Fruit fly (Drosophila melanogaster) whole organism, embryonic: Measurements from ENCODE around the gene CG10477.

ENCODE experiments used
- Blimp-1 ChIP-seq: fragments of 200-800 bp; sonication (Bioruptor generic); optimal IDR thresholded peaks from 3 replicates; lab custom pipeline; 2018; ENCODE audit warnings: missing biosample characterization, missing genetic modification characterization, mild to moderate bottlenecking, moderate library complexity, missing genetic modification reagents
- CG10431 ChIP-seq: fragments of 200-800 bp; sonication (Bioruptor generic); optimal IDR thresholded peaks from 3 replicates; lab custom pipeline; 2018; ENCODE audit warnings: missing biosample characterization, mild to moderate bottlenecking, missing genetic modification characterization
- CG11093 ChIP-seq: fragments of 200-800 bp; sonication (Bioruptor generic); IDR thresholded peaks from 3 replicates; pipeline ENCODE4 v1.3.6; 2022; ENCODE audit warnings: missing biosample characterization, missing genetic modification characterization
- CG1233 ChIP-seq: fragments of 200-800 bp; sonication (Bioruptor generic); optimal IDR thresholded peaks from 4 replicates; lab custom pipeline; 2018; ENCODE audit warnings: missing biosample characterization, mild to moderate bottlenecking, missing genetic modification characterization
- CG13424 ChIP-seq: fragments of 200-800 bp; sonication (Bioruptor generic); optimal IDR thresholded peaks from 2 replicates; lab custom pipeline; 2019; ENCODE audit warnings: missing biosample characterization, mild to moderate bottlenecking, missing genetic modification characterization, moderate library complexity
- CG15479 ChIP-seq: fragments of 200-800 bp; sonication (Bioruptor generic); optimal IDR thresholded peaks from 3 replicates; lab custom pipeline; 2019; ENCODE audit warnings: missing biosample characterization, mild to moderate bottlenecking, missing genetic modification characterization, moderate library complexity
- CG17186 ChIP-seq: fragments of 200-800 bp; sonication (Bioruptor generic); optimal IDR thresholded peaks from 3 replicates; lab custom pipeline; 2017; ENCODE audit warnings: missing biosample characterization, missing genetic modification reagents, missing genetic modification characterization
- CG17612 ChIP-seq: fragments of 200-800 bp; sonication (Bioruptor generic); IDR thresholded peaks from 2 replicates; pipeline ENCODE4 v1.3.6; 2022; ENCODE audit warnings: missing biosample characterization, missing genetic modification characterization
- CG18476 ChIP-seq: fragments of 200-800 bp; sonication (Bioruptor generic); optimal IDR thresholded peaks from 2 replicates; lab custom pipeline; 2016; ENCODE audit warnings: missing biosample characterization, mild to moderate bottlenecking, missing genetic modification characterization
- CG2875 ChIP-seq: fragments of 200-800 bp; sonication (Bioruptor generic); optimal IDR thresholded peaks from 2 replicates; lab custom pipeline; 2017; ENCODE audit warnings: missing biosample characterization, mild to moderate bottlenecking, missing genetic modification characterization, missing genetic modification reagents
- CG3281 ChIP-seq: fragments of 200-800 bp; sonication (Bioruptor generic); optimal IDR thresholded peaks from 3 replicates; lab custom pipeline; 2017; ENCODE audit warnings: missing biosample characterization, mild to moderate bottlenecking, missing genetic modification characterization
- CG34422 ChIP-seq: fragments of 200-800 bp; sonication (Bioruptor generic); IDR thresholded peaks from 3 replicates; pipeline ENCODE4 v1.3.6; 2022; ENCODE audit warnings: missing biosample characterization, missing genetic modification characterization
- CG6175 ChIP-seq: fragments of 200-800 bp; sonication (Bioruptor generic); IDR thresholded peaks from 3 replicates; pipeline ENCODE4 v1.3.6; 2022; ENCODE audit warnings: missing biosample characterization, missing genetic modification characterization
- CG6272 ChIP-seq: fragments of 200-800 bp; sonication (Bioruptor generic); IDR thresholded peaks from 2 replicates; pipeline ENCODE4 v1.3.6; 2022; ENCODE audit warnings: missing biosample characterization, missing genetic modification characterization
- CG7271 ChIP-seq: fragments of 200-800 bp; sonication (Bioruptor generic); optimal IDR thresholded peaks from 2 replicates; lab custom pipeline; 2018; ENCODE audit warnings: missing biosample characterization, mild to moderate bottlenecking, missing genetic modification characterization, moderate library complexity
- CG8290 ChIP-seq, 3 experiments: fragments of 200-800 bp; sonication (Bioruptor generic); optimal IDR thresholded peaks; 2 replicates each; lab custom pipeline; 2016 to 2019; ENCODE audit warnings: missing biosample characterization in 3 of 3, missing genetic modification characterization in 3 of 3, mild to moderate bottlenecking in 2 of 3, moderate library complexity in 1 of 3
- CG8765 ChIP-seq: fragments of 200-800 bp; sonication (Bioruptor generic); IDR thresholded peaks from 2 replicates; pipeline ENCODE4 v1.3.6; 2022; ENCODE audit warnings: missing biosample characterization, missing genetic modification characterization
- CG8924 ChIP-seq: fragments of 200-800 bp; optimal IDR thresholded peaks from 3 replicates; lab custom pipeline; 2019; ENCODE audit warnings: missing biosample characterization, mild to moderate bottlenecking, missing genetic modification characterization, moderate library complexity
- CG9797 ChIP-seq: fragments of 200-800 bp; sonication (Bioruptor generic); optimal IDR thresholded peaks from 3 replicates; lab custom pipeline; 2018; ENCODE audit warnings: missing biosample characterization, mild to moderate bottlenecking, missing genetic modification characterization
- D19B ChIP-seq: fragments of 200-800 bp; sonication (Bioruptor generic); optimal IDR thresholded peaks from 2 replicates; lab custom pipeline; 2017; ENCODE audit warnings: missing biosample characterization, mild to moderate bottlenecking, missing genetic modification characterization
- Dbx ChIP-seq: fragments of 200-800 bp; sonication (Bioruptor generic); IDR thresholded peaks from 3 replicates; pipeline ENCODE4 v1.3.6; 2022; ENCODE audit warnings: missing biosample characterization, missing genetic modification characterization
- Drgx ChIP-seq: fragments of 200-800 bp; sonication (Bioruptor generic); IDR thresholded peaks from 2 replicates; pipeline ENCODE4 v1.3.6; 2022; ENCODE audit warnings: missing biosample characterization, missing genetic modification characterization
- H2.0 ChIP-seq: fragments of 200-800 bp; sonication (Bioruptor generic); IDR thresholded peaks from 2 replicates; pipeline ENCODE4 v1.3.6; 2022; ENCODE audit warnings: missing biosample characterization, missing genetic modification characterization
- Hr78 ChIP-seq, 2 experiments: fragments of 200-800 bp in 1 of 2; fragments of >200 bp in 1 of 2; sonication (Bioruptor generic) in 1 of 2; optimal IDR thresholded peaks; 2 replicates each; lab custom pipeline; 2017 to 2019; ENCODE audit warnings: missing biosample characterization in 2 of 2, missing genetic modification characterization in 2 of 2, mild to moderate bottlenecking in 1 of 2, moderate library complexity in 1 of 2
- Kr ChIP-seq: fragments of 200-800 bp; sonication (Bioruptor generic); optimal IDR thresholded peaks from 2 replicates; lab custom pipeline; 2017; ENCODE audit warnings: missing biosample characterization, mild to moderate bottlenecking, missing genetic modification characterization
- NC2α ChIP-seq: fragments of 200-800 bp; sonication (Bioruptor generic); optimal IDR thresholded peaks from 2 replicates; lab custom pipeline; 2016; ENCODE audit warnings: missing biosample characterization, missing genetic modification characterization
- Sry-δ ChIP-seq: fragments of 200-800 bp; sonication (Bioruptor generic); optimal IDR thresholded peaks from 2 replicates; lab custom pipeline; 2016; ENCODE audit warnings: missing biosample characterization, missing genetic modification characterization
- ase ChIP-seq: fragments of 200-800 bp; sonication (Bioruptor generic); IDR thresholded peaks from 3 replicates; pipeline ENCODE4 v1.3.6; 2022; ENCODE audit warnings: missing biosample characterization, missing genetic modification characterization
- bsh ChIP-seq, 2 experiments: fragments of 200-800 bp; sonication (Bioruptor generic); optimal IDR thresholded peaks; 2 replicates each; lab custom pipeline; 2017 to 2018; ENCODE audit warnings: mild to moderate bottlenecking in 2 of 2, missing biosample characterization in 2 of 2, missing genetic modification characterization in 2 of 2, moderate library complexity in 1 of 2
- chinmo ChIP-seq: fragments of 200-800 bp; sonication (Bioruptor generic); IDR thresholded peaks from 4 replicates; pipeline ENCODE4 v1.3.6; 2022; ENCODE audit warnings: missing biosample characterization, missing genetic modification characterization; ENCODE audit not compliant: partially characterized antibody
- chm ChIP-seq: fragments of 200-800 bp; sonication (Bioruptor generic); IDR thresholded peaks from 2 replicates; pipeline ENCODE4 v1.3.6; 2022; ENCODE audit warnings: missing biosample characterization, missing genetic modification characterization
- fd102C ChIP-seq: fragments of 200-800 bp; sonication (Bioruptor generic); optimal IDR thresholded peaks from 2 replicates; lab custom pipeline; 2018; ENCODE audit warnings: missing biosample characterization, mild to moderate bottlenecking, missing genetic modification characterization, moderate library complexity
- fd96Cb ChIP-seq: fragments of 200-800 bp; sonication (Bioruptor generic); optimal IDR thresholded peaks from 2 replicates; lab custom pipeline; 2018; ENCODE audit warnings: missing biosample characterization, mild to moderate bottlenecking, missing genetic modification characterization, moderate library complexity
- gem ChIP-seq: fragments of 200-800 bp; sonication (Bioruptor generic); optimal IDR thresholded peaks from 2 replicates; lab custom pipeline; 2019; ENCODE audit warnings: missing biosample characterization, mild to moderate bottlenecking, missing genetic modification characterization, moderate library complexity
- grn ChIP-seq: fragments of 200-800 bp; sonication (Bioruptor generic); optimal IDR thresholded peaks from 3 replicates; lab custom pipeline; 2017; ENCODE audit warnings: missing biosample characterization, missing genetic modification characterization
- ken ChIP-seq: fragments of 200-800 bp; sonication (Bioruptor generic); IDR thresholded peaks from 3 replicates; pipeline ENCODE4 v1.3.6; 2022; ENCODE audit warnings: missing biosample characterization, missing genetic modification characterization
- lmd ChIP-seq: fragments of 200-800 bp; sonication (Bioruptor generic); IDR thresholded peaks from 2 replicates; pipeline ENCODE4 v1.3.6; 2022; ENCODE audit warnings: missing biosample characterization, missing genetic modification characterization
- oc ChIP-seq: fragments of 200-800 bp; sonication (Bioruptor generic); optimal IDR thresholded peaks from 2 replicates; lab custom pipeline; 2018; ENCODE audit warnings: missing biosample characterization, mild to moderate bottlenecking, missing genetic modification characterization, moderate library complexity
- pan ChIP-seq, 4 experiments: fragments of >200 bp in 3 of 4; fragments of 200-800 bp in 1 of 4; sonication (Bioruptor generic) in 1 of 4; optimal IDR thresholded peaks in 3 of 4; IDR thresholded peaks in 1 of 4; 2 replicates each; pipeline versions ENCODE4 v1.3.6 to Lab custom; 2017 to 2022; ENCODE audit warnings: missing biosample characterization in 2 of 4, missing genetic modification characterization in 2 of 4, mixed read lengths in 1 of 4
- repo ChIP-seq: fragments of 200-800 bp; sonication (Bioruptor generic); optimal IDR thresholded peaks from 2 replicates; lab custom pipeline; 2016; ENCODE audit warnings: missing biosample characterization, missing genetic modification characterization
- rib ChIP-seq: fragments of 200-800 bp; sonication (Bioruptor generic); IDR thresholded peaks from 2 replicates; pipeline ENCODE4 v1.3.6; 2022; ENCODE audit warnings: missing biosample characterization, missing genetic modification characterization
- sens ChIP-seq: fragments of 200-800 bp; sonication (Bioruptor generic); peaks from one replicate; lab custom pipeline; 2016; ENCODE audit warnings: missing biosample characterization, missing genetic modification characterization
- tll ChIP-seq, 2 experiments: fragments of 200-800 bp in 1 of 2; fragments of >200 bp in 1 of 2; sonication (Bioruptor generic) in 1 of 2; optimal IDR thresholded peaks; 2 replicates each; lab custom pipeline; 2017 to 2019; ENCODE audit warnings: missing biosample characterization in 2 of 2, missing genetic modification characterization in 2 of 2, mild to moderate bottlenecking in 1 of 2, moderate library complexity in 1 of 2
- twi ChIP-seq: fragments of 200-800 bp; optimal IDR thresholded peaks from 2 replicates; lab custom pipeline; 2019; ENCODE audit warnings: missing biosample characterization, mild to moderate bottlenecking, missing genetic modification characterization, moderate library complexity
- vnd ChIP-seq: fragments of 200-800 bp; sonication (Bioruptor generic); IDR thresholded peaks from 3 replicates; pipeline ENCODE4 v1.3.6; 2022; ENCODE audit warnings: missing biosample characterization, missing genetic modification characterization; ENCODE audit not compliant: partially characterized antibody
- vvl ChIP-seq: fragments of 200-800 bp; sonication (Bioruptor generic); IDR thresholded peaks from 2 replicates; pipeline ENCODE4 v1.3.6; 2022; ENCODE audit warnings: missing biosample characterization, missing genetic modification characterization
- zen ChIP-seq: fragments of 200-800 bp; sonication (Bioruptor generic); optimal IDR thresholded peaks from 3 replicates; lab custom pipeline; 2018; ENCODE audit warnings: missing biosample characterization, mild to moderate bottlenecking, missing genetic modification characterization, moderate library complexity
- zfh1 ChIP-seq: fragments of 200-800 bp; sonication (Bioruptor generic); IDR thresholded peaks from 3 replicates; pipeline ENCODE4 v1.3.6; 2022; ENCODE audit warnings: missing biosample characterization, missing genetic modification characterization

Gene CG10477

DNA sequence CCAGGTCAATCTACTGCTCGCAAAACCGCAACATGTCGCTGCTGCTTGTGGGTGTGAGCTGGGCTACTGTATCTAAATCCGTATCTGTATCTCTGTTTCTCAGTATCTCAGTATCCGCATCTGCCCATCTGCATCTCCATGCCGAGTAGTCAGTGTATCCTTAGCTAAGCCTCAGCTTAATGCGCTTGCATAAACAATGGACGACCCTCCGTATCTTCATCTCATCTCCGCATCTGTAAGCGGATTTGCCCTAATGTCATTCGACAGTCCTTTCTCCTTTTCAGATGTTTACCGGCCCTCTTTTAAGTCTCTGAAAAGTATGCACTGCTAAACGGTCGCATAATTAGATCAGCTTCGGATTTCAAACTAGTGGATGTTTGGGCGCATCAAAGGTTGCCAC lies 37.9 kb downstream of the CG10477 start:
- no peak for TF ChIP-seq NC2α (GFP tag; lab: Kevin White, UChicago)
- TF ChIP-seq CG2875 (GFP tag; lab: Kevin White, UChicago), result no peak
- TF ChIP-seq CG34422 (GFP tag; lab: Robert Waterston, UW), result no peak
- TF ChIP-seq CG15479, result peak; percentile 67
- TF ChIP-seq bsh (GFP tag; optimal IDR thresholded peaks at IDR 0.05; lab: Kevin White, UChicago), result no peak
- peak; percentile 20 for TF ChIP-seq grn (GFP tag; lab: Kevin White, UChicago)
- no peak for TF ChIP-seq CG6175
- TF ChIP-seq twi, result peak; percentile 29
- TF ChIP-seq vnd (GFP tag; lab: Robert Waterston, UW), result no peak
- TF ChIP-seq Sry-δ (GFP tag; lab: Kevin White, UChicago), result no peak
- no peak for TF ChIP-seq Drgx (GFP tag; lab: Robert Waterston, UW)
- no peak for TF ChIP-seq CG6272 (GFP tag; lab: Robert Waterston, UW)
- TF ChIP-seq D19B (GFP tag; lab: Kevin White, UChicago), result no peak
- TF ChIP-seq CG18476, result no peak
- no peak for TF ChIP-seq H2.0 (GFP tag; lab: Robert Waterston, UW)
- TF ChIP-seq vvl, result no peak
- peak; percentile 66 for TF ChIP-seq oc (tag; lab: Kevin White, UChicago)
- no peak for TF ChIP-seq CG11093 (GFP tag; lab: Robert Waterston, UW)
- no peak for TF ChIP-seq repo (GFP tag; lab: Kevin White, UChicago)
- TF ChIP-seq chm (GFP tag; lab: Robert Waterston, UW), result no peak
- TF ChIP-seq fd102C (GFP tag; lab: Kevin White, UChicago), result no peak
- peak; percentile 58 for TF ChIP-seq zen (tag; lab: Kevin White, UChicago)
- no peak for TF ChIP-seq CG17186
- no peak for TF ChIP-seq chinmo (GFP tag; lab: Robert Waterston, UW)
- TF ChIP-seq CG10431 (GFP tag; lab: Kevin White, UChicago), result no peak
- peak in 1 of 2 experiments; percentile 85 for TF ChIP-seq tll (GFP tag; optimal IDR thresholded peaks at IDR 0.05; lab: Kevin White, UChicago)
- no peak for TF ChIP-seq CG13424 (tag; lab: Kevin White, UChicago)
- TF ChIP-seq ase (GFP tag; lab: Robert Waterston, UW), result 0 out of 3 replicates have a peak, but pooled peaks have one; percentile 10
- TF ChIP-seq ken (GFP tag; lab: Robert Waterston, UW), result no peak
- no peak for TF ChIP-seq CG17612 (GFP tag; lab: Robert Waterston, UW)

DNA sequence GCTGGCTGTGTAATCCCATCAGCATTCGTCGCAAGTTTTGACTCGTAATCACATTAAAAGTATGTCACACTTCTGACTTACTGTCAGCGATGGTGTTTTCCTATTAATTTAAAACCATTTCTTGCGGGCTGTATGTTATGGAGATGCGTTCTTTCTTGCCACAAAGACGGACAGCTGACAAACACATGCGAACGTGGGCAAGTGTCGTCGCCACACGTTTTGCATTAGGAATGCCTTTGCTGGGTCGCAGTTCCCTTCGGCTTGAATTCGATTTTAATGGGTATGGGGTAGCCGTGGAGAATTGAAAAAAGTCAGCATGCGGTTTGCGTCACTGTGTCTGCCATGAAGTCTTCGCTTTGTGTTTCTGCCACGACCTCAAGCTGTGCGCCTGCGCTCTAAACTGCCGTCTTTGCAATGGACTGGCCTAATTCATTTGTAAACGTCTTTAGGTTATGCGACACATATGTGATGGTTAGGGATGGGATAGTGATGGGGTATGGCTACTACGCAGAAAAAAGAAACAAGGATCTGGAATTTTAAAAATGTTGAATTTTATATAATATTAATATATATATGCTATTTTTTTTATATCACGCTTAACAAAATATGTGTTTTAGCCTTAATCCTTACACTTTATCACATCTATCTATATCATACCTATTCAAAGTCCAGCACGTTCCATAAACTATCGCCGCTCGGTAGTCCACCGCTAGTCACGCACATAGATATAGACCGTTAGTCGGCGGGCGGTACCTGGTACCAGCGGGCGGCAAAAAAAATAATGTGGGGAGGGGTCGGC lies 40.5 kb downstream of the CG10477 start:
- TF ChIP-seq CG3281 (GFP tag; lab: Kevin White, UChicago), result no peak
- TF ChIP-seq rib (GFP tag; lab: Robert Waterston, UW), result no peak
- peak; percentile 64 for TF ChIP-seq gem (tag; lab: Kevin White, UChicago)
- no peak for TF ChIP-seq pan (optimal IDR thresholded peaks at IDR 0.05; lab: Kevin White, UChicago)
- peak in 1 of 2 experiments; percentile 11 for TF ChIP-seq pan (GFP tag; optimal IDR thresholded peaks at IDR 0.05 in 1 of 2, IDR thresholded peaks at IDR 0.05 in 1 of 2)
- no peak for TF ChIP-seq CG9797 (GFP tag; lab: Kevin White, UChicago)
- no peak for TF ChIP-seq Hr78 (GFP tag; optimal IDR thresholded peaks at IDR 0.05; lab: Kevin White, UChicago)
- TF ChIP-seq Blimp-1, result peak; percentile 41
- TF ChIP-seq CG8765, result peak; percentile 47; the same call in 1 of the 2 replicates
- TF ChIP-seq fd96Cb (tag; lab: Kevin White, UChicago), result peak; percentile 4
- peak; percentile 18 for TF ChIP-seq CG7271
- no peak for TF ChIP-seq Dbx
- TF ChIP-seq CG8924 (tag; lab: Kevin White, UChicago), result peak; percentile 53
- peak; percentile 37 for TF ChIP-seq CG1233 (GFP tag; lab: Kevin White, UChicago)
- TF ChIP-seq Kr (GFP tag; lab: Kevin White, UChicago), result no peak
- TF ChIP-seq repo (GFP tag; lab: Kevin White, UChicago), result no peak
- peak; percentile 55 for TF ChIP-seq CG8290 (GFP tag; optimal IDR thresholded peaks at IDR 0.05; lab: Kevin White, UChicago)
- no peak for TF ChIP-seq CG8290 (tag; optimal IDR thresholded peaks at IDR 0.05; lab: Kevin White, UChicago)
- no peak for TF ChIP-seq lmd
- 0 out of 3 replicates have a peak, but pooled peaks have one; percentile 21 for TF ChIP-seq zfh1 (GFP tag; lab: Robert Waterston, UW)
- peak; percentile 67 for TF ChIP-seq sens (GFP tag; lab: Kevin White, UChicago)
